Fruit fly (Drosophila melanogaster) whole organism, embryonic: ENCODE measurements around the gene CG7841.

Experiments used
- Atf6 ChIP-seq: fragments of 200-800 bp; sonication (Bioruptor generic); IDR thresholded peaks from 2 replicates; pipeline ENCODE4 v1.3.6; 2022; ENCODE audit warnings: missing biosample characterization, missing genetic modification characterization
- CG3847 ChIP-seq: fragments of 200-800 bp; sonication (Bioruptor generic); IDR thresholded peaks from 2 replicates; pipeline ENCODE4 v1.3.6; 2022; ENCODE audit warnings: missing biosample characterization, missing genetic modification characterization
- CG7357 ChIP-seq: fragments of 200-800 bp; sonication (Bioruptor generic); IDR thresholded peaks from 3 replicates; pipeline ENCODE4 v1.3.6; 2022; ENCODE audit warnings: missing biosample characterization, missing genetic modification characterization
- Dll ChIP-seq: fragments of 200-800 bp; sonication (Bioruptor generic); IDR thresholded peaks from 4 replicates; pipeline ENCODE4 v1.3.6; 2022; ENCODE audit warnings: missing biosample characterization, missing genetic modification characterization; ENCODE audit not compliant: partially characterized antibody
- klu ChIP-seq: fragments of 200-800 bp; sonication (Bioruptor generic); IDR thresholded peaks from 2 replicates; pipeline ENCODE4 v1.3.6; 2022; ENCODE audit warnings: missing biosample characterization, missing genetic modification characterization

DNA sequence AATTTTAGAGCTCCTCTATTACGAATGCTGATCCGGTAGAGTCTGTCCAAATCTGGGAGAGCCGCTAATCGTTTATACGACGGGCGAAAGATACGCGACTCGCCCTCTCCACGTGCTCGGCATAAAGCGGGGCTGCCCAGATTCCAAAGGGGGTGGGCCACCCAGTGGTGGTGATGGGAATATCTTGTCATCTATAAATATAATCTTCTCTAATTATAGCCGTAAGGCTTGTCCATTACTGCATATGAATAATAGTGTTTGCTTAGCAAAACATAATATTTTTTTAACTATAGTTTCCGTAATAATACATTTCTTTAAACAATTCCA lies 6.4 kb downstream of the CG7841 start:
- TF ChIP-seq CG3847 (GFP tag; lab: Robert Waterston, UW) (no peak), Dll (GFP tag; lab: Robert Waterston, UW) (no peak), Atf6 (GFP tag; lab: Robert Waterston, UW) (0 out of 2 replicates have a peak, but pooled peaks have one; percentile 17), klu (GFP tag; lab: Robert Waterston, UW) (no peak), CG7357 (GFP tag; lab: Robert Waterston, UW) (no peak)
